Worm (Caenorhabditis elegans): ENCODE results near the gene T22G5.3.
A peak's percentile ranks its signal among the peaks of the same experiment; 100 is the strongest.

DNA sequence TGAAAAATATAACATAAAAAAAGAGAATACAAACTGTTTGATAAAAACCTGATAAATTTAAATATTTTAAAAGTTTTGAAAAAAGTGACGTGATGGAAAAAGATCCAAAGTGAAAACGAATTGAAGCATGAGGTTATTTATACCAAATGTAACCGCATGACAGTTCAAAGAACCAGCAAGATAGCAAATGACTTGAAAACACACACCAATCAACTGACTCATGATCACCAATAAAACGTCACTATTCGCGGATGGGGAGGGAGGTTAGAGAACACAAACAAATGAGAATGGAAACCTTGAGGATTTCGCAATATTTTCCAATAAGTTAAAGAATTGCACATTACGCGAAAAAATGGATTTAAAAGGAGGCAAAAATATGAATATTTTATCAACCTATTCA is 28.7 kb downstream of the T22G5.3 start, which contains the start of gene C06B3.7:
- TF ChIP-seq ceh-82 (tag; optimal IDR thresholded peaks at IDR 0.05) (no peak), nhr-25 (tag; optimal IDR thresholded peaks at IDR 0.05; ENCODE audit: borderline replicate concordance, insufficient read depth) (peak; percentile 52), set-16 (GFP tag; IDR thresholded peaks at IDR 0.05) (no peak), lin-39 (tag; optimal IDR thresholded peaks at IDR 0.05) (no peak), lin-13 (GFP tag; optimal IDR thresholded peaks at IDR 0.05) (peak; percentile 62), jun-1 (tag; optimal IDR thresholded peaks at IDR 0.05) (no peak), nhr-28 (tag; optimal IDR thresholded peaks at IDR 0.05) (peak; percentile 95), unc-62 (GFP tag; optimal IDR thresholded peaks at IDR 0.05 in 1 of 2) (peak in 1 of 2 experiments; percentile 98), unc-62 (tag; optimal IDR thresholded peaks at IDR 0.05) (no peak), daf-19 (GFP tag; conservative IDR thresholded peaks at IDR 0.05) (no peak), nhr-77 (tag; optimal IDR thresholded peaks at IDR 0.05) (peak; percentile 96)
